Fruit fly (Drosophila melanogaster) whole organism, embryonic: ENCODE results near the gene His3.3B.

Source experiments
- Aef1 ChIP-seq: fragments of 200-800 bp; sonication (Bioruptor generic); IDR thresholded peaks from 3 replicates; pipeline ENCODE4 v1.3.6; 2022; ENCODE audit warnings: missing biosample characterization, missing genetic modification characterization
- Asciz ChIP-seq: fragments of 200-800 bp; sonication (Bioruptor generic); optimal IDR thresholded peaks from 2 replicates; lab custom pipeline; 2017; ENCODE audit warnings: missing biosample characterization, mild to moderate bottlenecking, missing genetic modification characterization, missing genetic modification reagents
- B-H2 ChIP-seq: fragments of 200-800 bp; sonication (Bioruptor generic); optimal IDR thresholded peaks from 2 replicates; lab custom pipeline; 2018; ENCODE audit warnings: missing biosample characterization, mild to moderate bottlenecking, missing genetic modification characterization
- CG10209 ChIP-seq: fragments of 200-800 bp; sonication (Bioruptor generic); optimal IDR thresholded peaks from 3 replicates; lab custom pipeline; 2017; ENCODE audit warnings: missing biosample characterization, mild to moderate bottlenecking, missing genetic modification characterization, missing genetic modification reagents
- CG10543 ChIP-seq: fragments of 200-800 bp; sonication (Bioruptor generic); optimal IDR thresholded peaks from 3 replicates; lab custom pipeline; 2017; ENCODE audit warnings: missing biosample characterization, mild to moderate bottlenecking, missing genetic modification characterization, moderate library complexity
- CG1233 ChIP-seq: fragments of 200-800 bp; sonication (Bioruptor generic); optimal IDR thresholded peaks from 4 replicates; lab custom pipeline; 2018; ENCODE audit warnings: missing biosample characterization, mild to moderate bottlenecking, missing genetic modification characterization
- CG12769 ChIP-seq: fragments of 200-800 bp; sonication (Bioruptor generic); optimal IDR thresholded peaks from 2 replicates; lab custom pipeline; 2019; ENCODE audit warnings: missing biosample characterization, mild to moderate bottlenecking, missing genetic modification characterization, moderate library complexity
- CG14050 ChIP-seq: fragments of 200-800 bp; sonication (Bioruptor generic); IDR thresholded peaks from 3 replicates; pipeline ENCODE4 v1.3.6; 2022; ENCODE audit warnings: missing biosample characterization, missing genetic modification characterization
- CG14441 ChIP-seq: fragments of 200-800 bp; sonication (Bioruptor generic); IDR thresholded peaks from 2 replicates; pipeline ENCODE4 v1.3.6; 2022; ENCODE audit warnings: missing biosample characterization, missing genetic modification characterization
- CG16813 ChIP-seq: fragments of 200-800 bp; sonication (Bioruptor generic); IDR thresholded peaks from 3 replicates; pipeline ENCODE4 v1.3.6; 2022; ENCODE audit warnings: missing biosample characterization, missing genetic modification characterization; ENCODE audit not compliant: partially characterized antibody
- CG18599 ChIP-seq: fragments of 200-800 bp; sonication (Bioruptor generic); optimal IDR thresholded peaks from 3 replicates; lab custom pipeline; 2017; ENCODE audit warnings: missing biosample characterization, missing genetic modification characterization, mild to moderate bottlenecking, moderate library complexity, missing genetic modification reagents
- CG18619 ChIP-seq: fragments of 200-800 bp; sonication (Bioruptor generic); optimal IDR thresholded peaks from 3 replicates; lab custom pipeline; 2017; ENCODE audit warnings: missing biosample characterization, mild to moderate bottlenecking, missing genetic modification characterization
- CG2129 ChIP-seq: fragments of 200-800 bp; sonication (Bioruptor generic); IDR thresholded peaks from 2 replicates; pipeline ENCODE4 v1.3.6; 2022; ENCODE audit warnings: missing biosample characterization, missing genetic modification characterization; ENCODE audit not compliant: partially characterized antibody
- CG3065 ChIP-seq: fragments of 200-800 bp; sonication (Bioruptor generic); optimal IDR thresholded peaks from 2 replicates; lab custom pipeline; 2016; ENCODE audit warnings: missing biosample characterization, missing genetic modification characterization
- CG32767 ChIP-seq: fragments of 200-800 bp; sonication (Bioruptor generic); IDR thresholded peaks from 2 replicates; pipeline ENCODE4 v1.3.6; 2022; ENCODE audit warnings: missing biosample characterization, missing genetic modification characterization
- CG34422 ChIP-seq: fragments of 200-800 bp; sonication (Bioruptor generic); IDR thresholded peaks from 3 replicates; pipeline ENCODE4 v1.3.6; 2022; ENCODE audit warnings: missing biosample characterization, missing genetic modification characterization
- CG4360 ChIP-seq: fragments of 200-800 bp; sonication (Bioruptor generic); IDR thresholded peaks from 2 replicates; pipeline ENCODE4 v1.3.6; 2022; ENCODE audit warnings: missing biosample characterization, missing genetic modification characterization
- CG43689 ChIP-seq: fragments of 200-800 bp; sonication (Bioruptor generic); IDR thresholded peaks from 2 replicates; pipeline ENCODE4 v1.3.6; 2022; ENCODE audit warnings: missing biosample characterization, missing genetic modification characterization
- CG4404 ChIP-seq: fragments of 200-800 bp; sonication (Bioruptor generic); IDR thresholded peaks from 2 replicates; pipeline ENCODE4 v1.3.6; 2022; ENCODE audit warnings: missing biosample characterization, missing genetic modification characterization
- CG8388 ChIP-seq: fragments of 200-800 bp; sonication (Bioruptor generic); optimal IDR thresholded peaks from 2 replicates; lab custom pipeline; 2019; ENCODE audit warnings: missing biosample characterization, mild to moderate bottlenecking, missing genetic modification characterization, moderate library complexity
- CG9797 ChIP-seq: fragments of 200-800 bp; sonication (Bioruptor generic); optimal IDR thresholded peaks from 3 replicates; lab custom pipeline; 2018; ENCODE audit warnings: missing biosample characterization, mild to moderate bottlenecking, missing genetic modification characterization
- CHES-1-like ChIP-seq: fragments of 200-800 bp; sonication (Bioruptor generic); optimal IDR thresholded peaks from 2 replicates; lab custom pipeline; 2016; ENCODE audit warnings: missing biosample characterization, missing genetic modification characterization
- D19A ChIP-seq: fragments of 200-800 bp; optimal IDR thresholded peaks from 3 replicates; lab custom pipeline; 2019; ENCODE audit warnings: missing biosample characterization, mild to moderate bottlenecking, missing genetic modification characterization, moderate library complexity
- Fer3 ChIP-seq: fragments of 200-800 bp; sonication (Bioruptor generic); optimal IDR thresholded peaks from 2 replicates; lab custom pipeline; 2018; ENCODE audit warnings: missing biosample characterization, mild to moderate bottlenecking, missing genetic modification characterization, moderate library complexity
- Hey ChIP-seq: fragments of 200-800 bp; sonication (Bioruptor generic); optimal IDR thresholded peaks from 3 replicates; lab custom pipeline; 2018; ENCODE audit warnings: missing biosample characterization, mild to moderate bottlenecking, missing genetic modification characterization
- Hmx ChIP-seq: fragments of 200-800 bp; sonication (Bioruptor generic); optimal IDR thresholded peaks from 2 replicates; lab custom pipeline; 2016; ENCODE audit warnings: missing biosample characterization, missing genetic modification characterization
- Hr3 ChIP-seq: fragments of 200-800 bp; sonication (Bioruptor generic); optimal IDR thresholded peaks from 3 replicates; lab custom pipeline; 2016; ENCODE audit warnings: missing biosample characterization, missing genetic modification characterization
- Neu2 ChIP-seq: fragments of 200-800 bp; sonication (Bioruptor generic); optimal IDR thresholded peaks from 3 replicates; lab custom pipeline; 2016; ENCODE audit warnings: missing biosample characterization, missing genetic modification characterization, borderline replicate concordance
- Rx ChIP-seq: fragments of 200-800 bp; sonication (Bioruptor generic); IDR thresholded peaks from 2 replicates; pipeline ENCODE4 v1.3.6; 2022; ENCODE audit warnings: missing biosample characterization, missing genetic modification characterization
- Scr ChIP-seq: fragments of 200-800 bp; sonication (Bioruptor generic); IDR thresholded peaks from 2 replicates; pipeline ENCODE4 v1.3.6; 2022; ENCODE audit warnings: missing biosample characterization, missing genetic modification characterization; ENCODE audit not compliant: partially characterized antibody
- Sox100B ChIP-seq: fragments of 200-800 bp; sonication (Bioruptor generic); optimal IDR thresholded peaks from 3 replicates; lab custom pipeline; 2018; ENCODE audit warnings: missing biosample characterization, mild to moderate bottlenecking, missing genetic modification characterization
- Ssrp ChIP-seq: fragments of 200-800 bp; sonication (Bioruptor generic); optimal IDR thresholded peaks from 2 replicates; lab custom pipeline; 2018; ENCODE audit warnings: missing biosample characterization, mild to moderate bottlenecking, missing genetic modification characterization, moderate library complexity
- Tbp ChIP-seq: fragments of >200 bp; optimal IDR thresholded peaks from 2 replicates; lab custom pipeline; 2018; ENCODE audit warnings: missing biosample characterization, missing genetic modification characterization
- chif ChIP-seq, 2 experiments: fragments of 200-800 bp; sonication (Bioruptor generic); optimal IDR thresholded peaks; 3 replicates each; lab custom pipeline; 2016; ENCODE audit warnings: missing biosample characterization in 2 of 2, missing genetic modification characterization in 2 of 2
- corto ChIP-seq: fragments of 200-800 bp; sonication (Bioruptor generic); optimal IDR thresholded peaks from 2 replicates; lab custom pipeline; 2016; ENCODE audit warnings: missing biosample characterization, mild to moderate bottlenecking, missing genetic modification characterization, moderate library complexity
- croc ChIP-seq: fragments of 200-800 bp; sonication (Bioruptor generic); conservative IDR thresholded peaks from 3 replicates; pipeline ENCODE4 v1.3.6; 2022; ENCODE audit warnings: missing biosample characterization, missing genetic modification characterization
- dpn ChIP-seq, 2 experiments: fragments of 200-800 bp; sonication (Bioruptor generic); optimal IDR thresholded peaks; 3 replicates each; lab custom pipeline; 2016; ENCODE audit warnings: missing biosample characterization in 2 of 2, missing genetic modification characterization in 2 of 2
- gcm2 ChIP-seq: fragments of 200-800 bp; sonication (Bioruptor generic); optimal IDR thresholded peaks from 2 replicates; lab custom pipeline; 2016; ENCODE audit warnings: missing biosample characterization, missing genetic modification characterization
- jumu ChIP-seq: fragments of 200-800 bp; sonication (Bioruptor generic); optimal IDR thresholded peaks from 3 replicates; lab custom pipeline; 2016; ENCODE audit warnings: missing biosample characterization, missing genetic modification characterization
- kah ChIP-seq: fragments of 200-800 bp; sonication (Bioruptor generic); optimal IDR thresholded peaks from 2 replicates; lab custom pipeline; 2018; ENCODE audit warnings: missing biosample characterization, mild to moderate bottlenecking, missing genetic modification characterization
- kay ChIP-seq: fragments of 200-800 bp; sonication (Bioruptor generic); optimal IDR thresholded peaks from 2 replicates; lab custom pipeline; 2016; ENCODE audit warnings: missing biosample characterization, missing genetic modification characterization
- luna ChIP-seq: fragments of 200-800 bp; sonication (Bioruptor generic); optimal IDR thresholded peaks from 2 replicates; lab custom pipeline; 2016; ENCODE audit warnings: missing biosample characterization, missing genetic modification characterization
- nom ChIP-seq: fragments of 200-800 bp; sonication (Bioruptor generic); optimal IDR thresholded peaks from 2 replicates; lab custom pipeline; 2017; ENCODE audit warnings: missing biosample characterization, missing genetic modification characterization, mild to moderate bottlenecking, moderate library complexity, missing genetic modification reagents
- peb ChIP-seq: fragments of 200-800 bp; sonication (Bioruptor generic); IDR thresholded peaks from 2 replicates; pipeline ENCODE4 v1.3.6; 2022; ENCODE audit warnings: missing biosample characterization, missing genetic modification characterization
- sc ChIP-seq, 3 experiments: fragments of >200 bp in 2 of 3; fragments of 200-800 bp in 1 of 3; sonication (Bioruptor generic) in 1 of 3; optimal IDR thresholded peaks; 2 replicates in 2 of 3; 3 replicates in 1 of 3; lab custom pipeline; 2017; ENCODE audit warnings: mild to moderate bottlenecking in 1 of 3, missing biosample characterization in 1 of 3, missing genetic modification characterization in 1 of 3, missing genetic modification reagents in 1 of 3
- shn ChIP-seq: fragments of 200-800 bp; sonication (Bioruptor generic); optimal IDR thresholded peaks from 3 replicates; lab custom pipeline; 2016; ENCODE audit warnings: missing biosample characterization, missing genetic modification characterization
- slp2 ChIP-seq: fragments of 200-800 bp; sonication (Bioruptor generic); optimal IDR thresholded peaks from 2 replicates; lab custom pipeline; 2016; ENCODE audit warnings: missing biosample characterization, missing genetic modification characterization
- sr ChIP-seq: fragments of 200-800 bp; sonication (Bioruptor generic); IDR thresholded peaks from 3 replicates; pipeline ENCODE4 v1.3.6; 2022; ENCODE audit warnings: missing biosample characterization, missing genetic modification characterization
- stc ChIP-seq: fragments of 200-800 bp; sonication (Bioruptor generic); IDR thresholded peaks from 2 replicates; pipeline ENCODE4 v1.3.6; 2022; ENCODE audit warnings: missing biosample characterization, missing genetic modification characterization

Gene His3.3B

DNA sequence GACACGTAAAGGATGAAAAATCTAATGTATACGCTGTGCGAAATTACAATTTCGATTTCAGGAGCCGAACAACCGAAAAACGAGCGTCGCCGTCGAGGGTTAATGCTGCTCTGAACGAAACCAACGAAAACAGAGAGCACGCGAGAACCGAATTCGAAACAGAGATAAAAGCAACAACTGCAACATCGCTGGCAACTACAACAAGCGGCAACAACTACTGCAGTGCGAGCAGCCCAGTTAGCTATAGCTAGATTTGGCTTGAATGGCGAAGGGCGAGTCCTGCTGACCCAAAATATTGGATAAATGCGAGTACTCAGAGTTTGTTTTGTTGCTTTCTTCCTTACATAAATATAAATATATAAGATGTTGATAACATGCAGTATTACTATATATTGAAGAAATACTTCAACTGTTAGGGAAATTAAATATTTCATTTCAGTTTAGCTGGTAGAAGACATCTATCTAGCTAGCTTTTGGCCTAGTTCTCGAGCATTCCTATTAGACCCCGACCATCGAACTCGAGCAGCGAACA is 21.5 kb downstream of the His3.3B start, which contains the start of gene fend (continued):
- TF ChIP-seq CG9797 (GFP tag; lab: Kevin White, UChicago) (no peak), Neu2 (no peak), CG12769 (tag; lab: Kevin White, UChicago) (peak; percentile 31), jumu (GFP tag; lab: Kevin White, UChicago) (no peak), stc (GFP tag; lab: Robert Waterston, UW) (no peak), CG18599 (GFP tag; lab: Kevin White, UChicago) (peak; percentile 57), CG2129 (GFP tag; lab: Robert Waterston, UW) (no peak), CG18619 (peak; percentile 45), Aef1 (GFP tag; lab: Robert Waterston, UW) (peak; percentile 33; the same call in 2 of the 3 replicates), CG43689 (GFP tag; lab: Robert Waterston, UW) (no peak), Scr (GFP tag; lab: Robert Waterston, UW) (no peak), kay (GFP tag; lab: Kevin White, UChicago) (no peak), Ssrp (tag; lab: Kevin White, UChicago) (no peak), CG16813 (GFP tag; lab: Robert Waterston, UW) (no peak), slp2 (GFP tag; lab: Kevin White, UChicago) (no peak), Asciz (GFP tag; lab: Kevin White, UChicago) (no peak), CG34422 (GFP tag; lab: Robert Waterston, UW) (0 out of 3 replicates have a peak, but pooled peaks have one; percentile 40), Fer3 (tag; lab: Kevin White, UChicago) (no peak), Hmx (GFP tag; lab: Kevin White, UChicago) (no peak), CG3065 (GFP tag; lab: Kevin White, UChicago) (no peak), luna (GFP tag; lab: Kevin White, UChicago) (no peak), Hr3 (GFP tag; lab: Kevin White, UChicago) (peak; percentile 15), CHES-1-like (GFP tag; lab: Kevin White, UChicago) (no peak), Hey (no peak), CG4360 (GFP tag; lab: Robert Waterston, UW) (peak; percentile 4; the same call in 1 of the 2 replicates), corto (GFP tag; lab: Kevin White, UChicago) (no peak), kah (no peak), croc (GFP tag; lab: Robert Waterston, UW) (no peak), B-H2 (GFP tag; lab: Kevin White, UChicago) (no peak), shn (GFP tag; lab: Kevin White, UChicago) (no peak), Sox100B (GFP tag; lab: Kevin White, UChicago) (peak; percentile 49)
- TF ChIP-seq, all 482 proteins: peak for 143

DNA sequence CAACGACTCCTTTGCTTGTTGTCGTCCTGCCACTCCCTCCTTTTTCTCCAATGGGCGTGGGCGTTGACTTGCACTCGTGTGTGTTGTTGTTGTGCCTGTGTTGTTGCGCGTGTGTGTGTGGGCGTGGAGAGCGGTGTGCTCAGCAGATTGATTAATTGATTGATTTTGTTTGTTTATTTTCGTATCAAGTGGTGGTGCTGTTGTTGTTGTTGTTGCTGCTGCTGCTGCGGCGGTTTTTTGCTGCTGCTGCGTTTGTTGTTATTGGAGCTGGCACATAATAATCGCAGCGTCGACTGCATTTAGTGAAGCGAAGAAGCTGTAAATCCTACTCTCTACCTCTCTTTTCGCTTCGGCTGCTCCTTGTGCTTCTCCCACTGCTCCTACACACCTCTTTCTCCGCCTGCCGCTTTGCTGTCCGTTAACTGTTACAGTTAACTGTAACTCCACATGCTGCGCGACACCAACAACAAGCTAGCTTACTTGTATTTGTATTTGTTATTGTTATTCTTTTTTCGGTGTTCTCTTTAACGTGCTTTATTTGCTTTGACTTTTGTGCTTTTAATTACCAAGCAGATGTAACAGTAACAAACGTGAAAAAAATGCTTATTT is 22.1 kb downstream of the His3.3B start:
- TF ChIP-seq CG1233 (GFP tag; lab: Kevin White, UChicago), result no peak
- TF ChIP-seq CG14441 (GFP tag; lab: Robert Waterston, UW), result no peak
- TF ChIP-seq sr (GFP tag; lab: Robert Waterston, UW), result peak; percentile 49; the same call in 1 of the 3 replicates
- no peak for TF ChIP-seq CG32767
- no peak for TF ChIP-seq sc (optimal IDR thresholded peaks at IDR 0.05; lab: Kevin White, UChicago)
- no peak for TF ChIP-seq sc (GFP tag; optimal IDR thresholded peaks at IDR 0.05; lab: Kevin White, UChicago)
- no peak for TF ChIP-seq Tbp (GFP tag; lab: Kevin White, UChicago)
- no peak for TF ChIP-seq CG10543
- TF ChIP-seq CG10209 (GFP tag; lab: Kevin White, UChicago), result no peak
- TF ChIP-seq peb, result no peak
- TF ChIP-seq dpn (GFP tag; optimal IDR thresholded peaks at IDR 0.05; lab: Kevin White, UChicago), result no peak
- no peak for TF ChIP-seq D19A (tag; lab: Kevin White, UChicago)
- no peak for TF ChIP-seq gcm2
- peak; percentile 87 for TF ChIP-seq CG4360 (GFP tag; lab: Robert Waterston, UW)
- TF ChIP-seq CG8388 (GFP tag; lab: Kevin White, UChicago), result peak; percentile 56
- TF ChIP-seq chif (GFP tag; optimal IDR thresholded peaks at IDR 0.05; lab: Kevin White, UChicago), result no peak
- TF ChIP-seq CG14050 (GFP tag; lab: Robert Waterston, UW), result no peak
- no peak for TF ChIP-seq Rx
- no peak for TF ChIP-seq CG4404 (GFP tag; lab: Robert Waterston, UW)
- peak; percentile 53 for TF ChIP-seq nom
